Worm (Caenorhabditis elegans): ENCODE data around the gene F31E8.5.
"Not testable (repeated sequence)": the region's sequence is repeated elsewhere in the genome, so short reads cannot be mapped to it uniquely, and the experiment has no call there.

Gene F31E8.5

ce11 chrII:6781983-6782382 is 25.1 kb downstream of the F31E8.5 start:
- TF ChIP-seq cog-1 (tag; optimal IDR thresholded peaks at IDR 0.05) (no peak), tab-1 (GFP tag; IDR thresholded peaks at IDR 0.05) (no peak), ztf-23 (GFP tag; IDR thresholded peaks at IDR 0.05) (no peak), med-1 (GFP tag; optimal IDR thresholded peaks at IDR 0.05; ENCODE audit: insufficient read depth) (no peak), ref-1 (GFP tag; conservative IDR thresholded peaks at IDR 0.05) (no peak), T22C8.4 (GFP tag; IDR thresholded peaks at IDR 0.05) (no peak), klf-2 (GFP tag; conservative IDR thresholded peaks at IDR 0.05) (no peak), ztf-29 (GFP tag; IDR thresholded peaks at IDR 0.05) (no peak), flt-1 (GFP tag; IDR thresholded peaks at IDR 0.05) (no peak)

- TF ChIP-seq T22C8.4 (GFP tag; IDR thresholded peaks at IDR 0.05) (no peak), klf-2 (GFP tag; conservative IDR thresholded peaks at IDR 0.05) (no peak), tab-1 (GFP tag; IDR thresholded peaks at IDR 0.05) (no peak), cog-1 (tag; optimal IDR thresholded peaks at IDR 0.05) (no peak), ztf-23 (GFP tag; IDR thresholded peaks at IDR 0.05) (no peak), med-1 (GFP tag; optimal IDR thresholded peaks at IDR 0.05; ENCODE audit: insufficient read depth) (no peak), ref-1 (GFP tag; conservative IDR thresholded peaks at IDR 0.05) (no peak), flt-1 (GFP tag; IDR thresholded peaks at IDR 0.05) (no peak), ztf-29 (GFP tag; IDR thresholded peaks at IDR 0.05) (no peak)
Measured at ce11 chrII:6781231-6781630, 25.8 kb downstream of the F31E8.5 start.

- TF ChIP-seq ref-1 (GFP tag; conservative IDR thresholded peaks at IDR 0.05): no peak
- TF ChIP-seq T22C8.4 (GFP tag; IDR thresholded peaks at IDR 0.05): no peak
- no peak for TF ChIP-seq cog-1 (tag; optimal IDR thresholded peaks at IDR 0.05)
- no peak for TF ChIP-seq tab-1 (GFP tag; IDR thresholded peaks at IDR 0.05)
- no peak for TF ChIP-seq klf-2 (GFP tag; conservative IDR thresholded peaks at IDR 0.05)
- TF ChIP-seq med-1 (GFP tag; optimal IDR thresholded peaks at IDR 0.05; ENCODE audit: insufficient read depth): no peak
- TF ChIP-seq ztf-23 (GFP tag; IDR thresholded peaks at IDR 0.05): no peak
- no peak for TF ChIP-seq flt-1 (GFP tag; IDR thresholded peaks at IDR 0.05)
- no peak for TF ChIP-seq ztf-29 (GFP tag; IDR thresholded peaks at IDR 0.05)
Measured at ce11 chrII:6779104-6779503, 28.0 kb downstream of the F31E8.5 start, which contains the start of gene T13C2.7. T13C2.7 (plus strand) TSS chrII:6779404.

- TF ChIP-seq cog-1 (tag; optimal IDR thresholded peaks at IDR 0.05) (no peak), tab-1 (GFP tag; IDR thresholded peaks at IDR 0.05) (no peak), ztf-23 (GFP tag; IDR thresholded peaks at IDR 0.05) (peak; percentile 67), ztf-29 (GFP tag; IDR thresholded peaks at IDR 0.05) (no peak), klf-2 (GFP tag; conservative IDR thresholded peaks at IDR 0.05) (no peak), med-1 (GFP tag; optimal IDR thresholded peaks at IDR 0.05; ENCODE audit: insufficient read depth) (peak; percentile 6), T22C8.4 (GFP tag; IDR thresholded peaks at IDR 0.05) (no peak), flt-1 (GFP tag; IDR thresholded peaks at IDR 0.05) (no peak), ref-1 (GFP tag; conservative IDR thresholded peaks at IDR 0.05) (no peak)
Measured at ce11 chrII:6776418-6777034, 30.5 kb downstream of the F31E8.5 start, which contains the start of gene ssup-72. ssup-72 (plus strand) TSS chrII:6776598.

- not testable (repeated sequence) for TF ChIP-seq cog-1 (tag; optimal IDR thresholded peaks at IDR 0.05); flt-1 (GFP tag; IDR thresholded peaks at IDR 0.05); ztf-29 (GFP tag; IDR thresholded peaks at IDR 0.05)
Measured at ce11 chrII:6775076-6775475, 32.0 kb downstream of the F31E8.5 start, which contains the start of gene agr-1. agr-1 (minus strand) TSS chrII:6775176.

- TF ChIP-seq tab-1 (GFP tag; IDR thresholded peaks at IDR 0.05): no peak
- TF ChIP-seq flt-1 (GFP tag; IDR thresholded peaks at IDR 0.05): no peak
Measured at ce11 chrII:6772482-6772881, 34.6 kb downstream of the F31E8.5 start.

ce11 chrII:6770030-6770429 is 37.0 kb downstream of the F31E8.5 start:
- no peak for TF ChIP-seq ztf-29 (GFP tag; IDR thresholded peaks at IDR 0.05)
- TF ChIP-seq med-1 (GFP tag; optimal IDR thresholded peaks at IDR 0.05; ENCODE audit: insufficient read depth): no peak
- TF ChIP-seq ztf-23 (GFP tag; IDR thresholded peaks at IDR 0.05): no peak
- TF ChIP-seq klf-2 (GFP tag; conservative IDR thresholded peaks at IDR 0.05): no peak
- TF ChIP-seq tab-1 (GFP tag; IDR thresholded peaks at IDR 0.05): no peak
- no peak for TF ChIP-seq cog-1 (tag; optimal IDR thresholded peaks at IDR 0.05)
- TF ChIP-seq T22C8.4 (GFP tag; IDR thresholded peaks at IDR 0.05): no peak
- no peak for TF ChIP-seq ref-1 (GFP tag; conservative IDR thresholded peaks at IDR 0.05)
- TF ChIP-seq flt-1 (GFP tag; IDR thresholded peaks at IDR 0.05): no peak

- TF ChIP-seq flt-1 (GFP tag; IDR thresholded peaks at IDR 0.05): no peak
- no peak for TF ChIP-seq klf-2 (GFP tag; conservative IDR thresholded peaks at IDR 0.05)
- no peak for TF ChIP-seq T22C8.4 (GFP tag; IDR thresholded peaks at IDR 0.05)
- no peak for TF ChIP-seq ztf-23 (GFP tag; IDR thresholded peaks at IDR 0.05)
- no peak for TF ChIP-seq cog-1 (tag; optimal IDR thresholded peaks at IDR 0.05)
- no peak for TF ChIP-seq ref-1 (GFP tag; conservative IDR thresholded peaks at IDR 0.05)
- TF ChIP-seq tab-1 (GFP tag; IDR thresholded peaks at IDR 0.05): no peak
- TF ChIP-seq med-1 (GFP tag; optimal IDR thresholded peaks at IDR 0.05; ENCODE audit: insufficient read depth): no peak
- TF ChIP-seq ztf-29 (GFP tag; IDR thresholded peaks at IDR 0.05): no peak
Measured at ce11 chrII:6768014-6768413, 39.0 kb downstream of the F31E8.5 start, which contains the start of gene F41G3.18. F41G3.18 (plus strand) TSS chrII:6768314.

- TF ChIP-seq cog-1 (tag; optimal IDR thresholded peaks at IDR 0.05) (no peak), ztf-29 (GFP tag; IDR thresholded peaks at IDR 0.05) (no peak), ztf-23 (GFP tag; IDR thresholded peaks at IDR 0.05) (no peak), ref-1 (GFP tag; conservative IDR thresholded peaks at IDR 0.05) (no peak), klf-2 (GFP tag; conservative IDR thresholded peaks at IDR 0.05) (no peak), tab-1 (GFP tag; IDR thresholded peaks at IDR 0.05) (no peak), T22C8.4 (GFP tag; IDR thresholded peaks at IDR 0.05) (no peak), med-1 (GFP tag; optimal IDR thresholded peaks at IDR 0.05; ENCODE audit: insufficient read depth) (no peak), flt-1 (GFP tag; IDR thresholded peaks at IDR 0.05) (no peak)
Measured at ce11 chrII:6764734-6765133, 42.3 kb downstream of the F31E8.5 start, which contains the start of gene nlp-50. nlp-50 (plus strand) TSS chrII:6765034.

- TF ChIP-seq ref-1 (GFP tag; conservative IDR thresholded peaks at IDR 0.05) (no peak), T22C8.4 (GFP tag; IDR thresholded peaks at IDR 0.05) (no peak), med-1 (GFP tag; optimal IDR thresholded peaks at IDR 0.05; ENCODE audit: insufficient read depth) (no peak), tab-1 (GFP tag; IDR thresholded peaks at IDR 0.05) (no peak), ztf-23 (GFP tag; IDR thresholded peaks at IDR 0.05) (no peak), cog-1 (tag; optimal IDR thresholded peaks at IDR 0.05) (no peak), flt-1 (GFP tag; IDR thresholded peaks at IDR 0.05) (no peak), ztf-29 (GFP tag; IDR thresholded peaks at IDR 0.05) (no peak), klf-2 (GFP tag; conservative IDR thresholded peaks at IDR 0.05) (no peak)
Measured at ce11 chrII:6756232-6756631, 50.8 kb downstream of the F31E8.5 start, which contains the start of gene F41G3.3. F41G3.3 (plus strand) TSS chrII:6756532.
